Worm (Caenorhabditis elegans) whole organism, L4 larva: Measurements from ENCODE around the gene C17A2.4.

ENCODE experiments used
- D1046.2 ChIP-seq: fragments of 200-800 bp; sonication (Bioruptor generic); IDR thresholded peaks from 2 replicates; pipeline ENCODE4 v1.3.6; 2022; ENCODE audit warnings: missing genetic modification characterization, missing compliant biosample characterization
- F10B5.3 ChIP-seq: sonication (generic microtip); optimal IDR thresholded peaks from 2 replicates; lab custom pipeline; 2016; ENCODE audit warnings: mild to moderate bottlenecking, missing genetic modification characterization, missing compliant biosample characterization
- F26F4.8 ChIP-seq: fragments of 200-800 bp; sonication (Bioruptor generic); conservative IDR thresholded peaks from 2 replicates; pipeline ENCODE4 v1.3.6; 2022; ENCODE audit warnings: missing genetic modification characterization, missing compliant biosample characterization
- F37D6.2 ChIP-seq: sonication (generic microtip); optimal IDR thresholded peaks from 2 replicates; lab custom pipeline; 2016; ENCODE audit warnings: mild to moderate bottlenecking, missing genetic modification characterization, missing compliant biosample characterization
- F44E2.7 ChIP-seq: fragments of 200-800 bp; sonication (Bioruptor generic); IDR thresholded peaks from 2 replicates; pipeline ENCODE4 v2.1.2; 2022; ENCODE audit warnings: missing genetic modification characterization, missing compliant biosample characterization
- T20F7.1 ChIP-seq: fragments of 200-800 bp; sonication (Bioruptor generic); optimal IDR thresholded peaks from 2 replicates; lab custom pipeline; 2018; ENCODE audit warnings: mild to moderate bottlenecking, missing genetic modification characterization, missing compliant biosample characterization
- Y75B8A.6 ChIP-seq: fragments of 200-800 bp; sonication (Bioruptor generic); IDR thresholded peaks from 2 replicates; pipeline ENCODE4 v1.3.6; 2022; ENCODE audit warnings: missing genetic modification reagents, missing genetic modification characterization, missing compliant biosample characterization
- ZK546.5 ChIP-seq, 2 experiments: sonication (generic microtip); optimal IDR thresholded peaks; 2 replicates each; lab custom pipeline; 2017; ENCODE audit warnings: missing biosample characterization in 2 of 2, missing genetic modification characterization in 2 of 2
- arid-1 ChIP-seq: fragments of 200-800 bp; sonication (Bioruptor generic); conservative IDR thresholded peaks from 2 replicates; pipeline ENCODE4 v1.3.6; 2022; ENCODE audit warnings: missing genetic modification reagents, missing genetic modification characterization, missing compliant biosample characterization
- ceh-28 ChIP-seq: fragments of 150-350 bp; optimal IDR thresholded peaks from 2 replicates; lab custom pipeline; 2014; ENCODE audit warnings: missing biosample characterization, missing genetic modification reagents, missing genetic modification characterization
- ceh-32 ChIP-seq: sonication (generic microtip); optimal IDR thresholded peaks from 2 replicates; lab custom pipeline; 2016; ENCODE audit warnings: mild to moderate bottlenecking, missing genetic modification characterization, missing compliant biosample characterization; ENCODE audit not compliant: poor library complexity
- ceh-62 ChIP-seq: sonication (generic microtip); optimal IDR thresholded peaks from 2 replicates; lab custom pipeline; 2017; ENCODE audit warnings: missing biosample characterization, missing genetic modification characterization
- ctbp-1 ChIP-seq: fragments of 200-800 bp; sonication (Bioruptor generic); IDR thresholded peaks from 2 replicates; pipeline ENCODE4 v1.3.6; 2022; ENCODE audit warnings: missing genetic modification reagents, missing genetic modification characterization, missing compliant biosample characterization
- daf-8 ChIP-seq: fragments of 200-800 bp; sonication (Bioruptor generic); IDR thresholded peaks from 2 replicates; pipeline ENCODE4 v1.3.6; 2022; ENCODE audit warnings: missing genetic modification characterization, missing compliant biosample characterization
- dmd-9 ChIP-seq: fragments of 200-800 bp; sonication (Bioruptor generic); IDR thresholded peaks from 2 replicates; pipeline ENCODE4 v1.3.6; 2022; ENCODE audit warnings: missing genetic modification reagents, missing genetic modification characterization, missing compliant biosample characterization
- dpl-1 ChIP-seq: fragments of 150-350 bp; optimal IDR thresholded peaks from 2 replicates; lab custom pipeline; 2014; ENCODE audit warnings: missing biosample characterization, missing genetic modification reagents, missing genetic modification characterization
- duxl-1 ChIP-seq: sonication (generic microtip); optimal IDR thresholded peaks from 2 replicates; lab custom pipeline; 2016; ENCODE audit warnings: mild to moderate bottlenecking, missing genetic modification characterization, moderate library complexity, missing compliant biosample characterization; ENCODE audit not compliant: poor library complexity
- fos-1 ChIP-seq: fragments of 150-350 bp; optimal IDR thresholded peaks from 2 replicates; lab custom pipeline; 2014; ENCODE audit warnings: missing biosample characterization, missing genetic modification characterization
- gei-8 ChIP-seq: fragments of 200-800 bp; sonication (Bioruptor generic); optimal IDR thresholded peaks from 2 replicates; lab custom pipeline; 2018; ENCODE audit warnings: mild to moderate bottlenecking, missing genetic modification characterization, missing compliant biosample characterization
- hif-1 ChIP-seq, 2 experiments: sonication (generic microtip); optimal IDR thresholded peaks; 2 replicates each; lab custom pipeline; 2016 to 2017; ENCODE audit warnings: missing compliant biosample characterization in 2 of 2, missing genetic modification characterization in 2 of 2, missing genetic modification reagents in 2 of 2, missing genotype in 2 of 2, mild to moderate bottlenecking in 1 of 2
- hlh-11 ChIP-seq: fragments of 200-800 bp; sonication (Bioruptor generic); optimal IDR thresholded peaks from 2 replicates; lab custom pipeline; 2018; ENCODE audit warnings: mild to moderate bottlenecking, missing genetic modification characterization, missing compliant biosample characterization
- hlh-30 ChIP-seq: sonication (generic microtip); optimal IDR thresholded peaks from 2 replicates; lab custom pipeline; 2017; ENCODE audit warnings: antibody characterized with exemption, mild to moderate bottlenecking, missing genetic modification characterization, missing compliant biosample characterization; ENCODE audit not compliant: insufficient read depth
- hmg-1.1 ChIP-seq: fragments of 200-800 bp; sonication (Bioruptor generic); IDR thresholded peaks from 2 replicates; pipeline ENCODE4 v1.3.6; 2022; ENCODE audit warnings: missing genetic modification reagents, missing genetic modification characterization, missing compliant biosample characterization
- jun-1 ChIP-seq: fragments of 150-350 bp; optimal IDR thresholded peaks from 2 replicates; lab custom pipeline; 2014; ENCODE audit warnings: missing biosample characterization, missing genetic modification reagents, missing genetic modification characterization
- lin-38 ChIP-seq: fragments of 200-800 bp; sonication (Bioruptor generic); IDR thresholded peaks from 2 replicates; pipeline ENCODE4 v1.3.6; 2022; ENCODE audit warnings: missing genetic modification reagents, missing genetic modification characterization, missing compliant biosample characterization
- lsy-2 ChIP-seq, 2 experiments: fragments of 150-350 bp in 1 of 2; sonication (generic microtip) in 1 of 2; optimal IDR thresholded peaks; 2 replicates each; lab custom pipeline; 2014 to 2017; ENCODE audit warnings: missing biosample characterization in 2 of 2, missing genetic modification characterization in 2 of 2
- mdt-29 ChIP-seq: fragments of 200-800 bp; sonication (Bioruptor generic); IDR thresholded peaks from 2 replicates; pipeline ENCODE4 v1.3.6; 2022; ENCODE audit warnings: missing genetic modification reagents, missing genetic modification characterization, missing compliant biosample characterization
- mep-1 ChIP-seq: fragments of 150-350 bp; sonication (generic microtip); optimal IDR thresholded peaks from 3 replicates; lab custom pipeline; 2014; ENCODE audit warnings: missing biosample characterization, missing genetic modification characterization
- mxl-2 ChIP-seq: fragments of 200-800 bp; sonication (Bioruptor generic); conservative IDR thresholded peaks from 2 replicates; pipeline ENCODE4 v1.3.6; 2022; ENCODE audit warnings: missing genetic modification reagents, missing genetic modification characterization, missing compliant biosample characterization
- nhr-102 ChIP-seq: sonication (generic microtip); optimal IDR thresholded peaks from 2 replicates; lab custom pipeline; 2016; ENCODE audit warnings: mild to moderate bottlenecking, missing genetic modification characterization, moderate library complexity, missing compliant biosample characterization
- nhr-11 ChIP-seq: fragments of 150-350 bp; optimal IDR thresholded peaks from 2 replicates; lab custom pipeline; 2014; ENCODE audit warnings: missing biosample characterization, missing genetic modification characterization
- nhr-111 ChIP-seq: fragments of 200-800 bp; sonication (Bioruptor generic); optimal IDR thresholded peaks from 2 replicates; lab custom pipeline; 2018; ENCODE audit warnings: mild to moderate bottlenecking, missing genetic modification characterization, missing compliant biosample characterization
- nhr-25 ChIP-seq: sonication (generic microtip); optimal IDR thresholded peaks from 2 replicates; lab custom pipeline; 2017; ENCODE audit warnings: missing genetic modification characterization, mild to moderate bottlenecking, missing compliant biosample characterization, antibody characterized with exemption, moderate library complexity, borderline replicate concordance; ENCODE audit not compliant: insufficient read depth
- nhr-6 ChIP-seq: fragments of 150-350 bp; optimal IDR thresholded peaks from 2 replicates; lab custom pipeline; 2014; ENCODE audit warnings: missing biosample characterization, missing genetic modification characterization
- nhr-76 ChIP-seq: fragments of 150-350 bp; optimal IDR thresholded peaks from 2 replicates; lab custom pipeline; 2014; ENCODE audit warnings: missing biosample characterization, missing genetic modification characterization
- php-3 ChIP-seq: fragments of 200-800 bp; sonication (Bioruptor generic); IDR thresholded peaks from 2 replicates; pipeline ENCODE4 v1.3.6; 2022; ENCODE audit warnings: missing genetic modification reagents, missing genetic modification characterization, missing compliant biosample characterization
- pqm-1 ChIP-seq: sonication (generic microtip); optimal IDR thresholded peaks from 2 replicates; lab custom pipeline; 2017; ENCODE audit warnings: missing biosample characterization, missing genetic modification characterization
- rbr-2 ChIP-seq: sonication (generic microtip); optimal IDR thresholded peaks from 2 replicates; lab custom pipeline; 2016; ENCODE audit warnings: missing genotype, missing genetic modification characterization, missing compliant biosample characterization
- snpc-4 ChIP-seq: fragments of 150-350 bp; optimal IDR thresholded peaks from 2 replicates; lab custom pipeline; 2014; ENCODE audit warnings: missing biosample characterization, missing genetic modification characterization
- unc-39 ChIP-seq: sonication (generic microtip); optimal IDR thresholded peaks from 2 replicates; lab custom pipeline; 2017; ENCODE audit warnings: missing biosample characterization, missing genetic modification characterization
- unc-62 ChIP-seq, 3 experiments: fragments of 150-350 bp in 1 of 3; sonication (generic microtip); optimal IDR thresholded peaks in 2 of 3; peaks in 1 of 3; 1 replicate in 1 of 3; 2 replicates in 2 of 3; lab custom pipeline; 2014 to 2017; ENCODE audit warnings: missing biosample characterization in 3 of 3, missing genetic modification characterization in 3 of 3, missing genetic modification reagents in 3 of 3, missing genotype in 1 of 3
- zag-1 ChIP-seq: fragments of 150-350 bp; optimal IDR thresholded peaks from 2 replicates; lab custom pipeline; 2014; ENCODE audit warnings: missing biosample characterization, missing genetic modification characterization

C17A2.4 gene

ce11 chrII:3810550-3810949 is 29.1 kb upstream of the C17A2.4 start (continued):
- TF ChIP-seq unc-62 (GFP tag; optimal IDR thresholded peaks at IDR 0.05 in 1 of 2; lab: Kevin White, UChicago) (peak in 1 of 2 experiments; percentile 81), unc-62 (tag; optimal IDR thresholded peaks at IDR 0.05; lab: Kevin White, UChicago) (no peak), mep-1 (tag; lab: Kevin White, UChicago) (peak; percentile 85), hlh-11 (tag; lab: Kevin White, UChicago) (peak; percentile 63), rbr-2 (peak; percentile 68), nhr-6 (tag; lab: Kevin White, UChicago) (peak; percentile 42), hmg-1.1 (peak; percentile 32; the same call in 1 of the 2 replicates), F26F4.8 (GFP tag; lab: Robert Waterston, UW) (no peak)

- peak; percentile 42 for TF ChIP-seq lin-38 (GFP tag; lab: Robert Waterston, UW)
- peak; percentile 51 for TF ChIP-seq hlh-30 (tag; lab: Kevin White, UChicago)
- TF ChIP-seq daf-8, result no peak
- TF ChIP-seq nhr-11 (tag; lab: Kevin White, UChicago), result no peak
- peak in 1 of 2 experiments; percentile 64 for TF ChIP-seq unc-62 (GFP tag; optimal IDR thresholded peaks at IDR 0.05 in 1 of 2; lab: Kevin White, UChicago)
- no peak for TF ChIP-seq unc-62 (tag; optimal IDR thresholded peaks at IDR 0.05; lab: Kevin White, UChicago)
- no peak for TF ChIP-seq nhr-25 (tag; lab: Kevin White, UChicago)
- TF ChIP-seq, all 104 proteins: peak for 3
Measured at ce11 chrII:3811816-3812332, 27.8 kb upstream of the C17A2.4 start, which contains the start of gene lido-15. lido-15 (plus strand) TSS chrII:3812282.

ce11 chrII:3815445-3816208 is 24.0 kb upstream of the C17A2.4 start:
- 0 out of 2 replicates have a peak, but pooled peaks have one; percentile 32 for TF ChIP-seq php-3 (GFP tag; lab: Robert Waterston, UW)
- no peak for TF ChIP-seq F44E2.7 (GFP tag; lab: Robert Waterston, UW)
- TF ChIP-seq gei-8 (GFP tag; lab: Kevin White, UChicago), result no peak
- TF ChIP-seq arid-1 (GFP tag; lab: Robert Waterston, UW), result no peak
- TF ChIP-seq F37D6.2 (tag; lab: Kevin White, UChicago), result no peak
- no peak for TF ChIP-seq hmg-1.1
- no peak for TF ChIP-seq daf-8
- TF ChIP-seq dpl-1, result no peak
- TF ChIP-seq unc-39, result no peak
- no peak for TF ChIP-seq Y75B8A.6
- no peak for TF ChIP-seq jun-1 (tag; lab: Kevin White, UChicago)
- no peak for TF ChIP-seq nhr-102 (tag; lab: Kevin White, UChicago)
- TF ChIP-seq mdt-29 (GFP tag; lab: Robert Waterston, UW), result no peak
- no peak for TF ChIP-seq hif-1 (tag; optimal IDR thresholded peaks at IDR 0.05; lab: Kevin White, UChicago)
- peak; percentile 85 for TF ChIP-seq pqm-1 (tag; lab: Kevin White, UChicago)
- TF ChIP-seq unc-62 (GFP tag; optimal IDR thresholded peaks at IDR 0.05 in 1 of 2; lab: Kevin White, UChicago), result peak in 1 of 2 experiments; percentile 95
- TF ChIP-seq unc-62 (tag; optimal IDR thresholded peaks at IDR 0.05; lab: Kevin White, UChicago), result no peak
- TF ChIP-seq nhr-6 (tag; lab: Kevin White, UChicago), result peak; percentile 40
- TF ChIP-seq F26F4.8 (GFP tag; lab: Robert Waterston, UW), result no peak
- TF ChIP-seq ctbp-1 (GFP tag; lab: Robert Waterston, UW), result no peak
- TF ChIP-seq lsy-2 (tag; optimal IDR thresholded peaks at IDR 0.05; lab: Kevin White, UChicago), result peak in 1 of 2 experiments; percentile 23
- TF ChIP-seq F10B5.3 (tag; lab: Kevin White, UChicago), result no peak
- no peak for TF ChIP-seq nhr-76 (tag; lab: Kevin White, UChicago)
- no peak for TF ChIP-seq mxl-2 (GFP tag; lab: Robert Waterston, UW)
- TF ChIP-seq ceh-32, result no peak
- no peak for TF ChIP-seq nhr-11 (tag; lab: Kevin White, UChicago)
- TF ChIP-seq duxl-1 (tag; lab: Kevin White, UChicago), result no peak
- no peak for TF ChIP-seq nhr-111 (GFP tag; lab: Kevin White, UChicago)
- TF ChIP-seq ZK546.5 (tag; optimal IDR thresholded peaks at IDR 0.05; lab: Kevin White, UChicago), result no peak
- no peak for TF ChIP-seq T20F7.1
- peak; percentile 45 for TF ChIP-seq hlh-11 (tag; lab: Kevin White, UChicago)
- no peak for TF ChIP-seq dmd-9 (GFP tag; lab: Robert Waterston, UW)
- TF ChIP-seq ceh-62 (tag; lab: Kevin White, UChicago), result no peak
- TF ChIP-seq snpc-4, result no peak
- TF ChIP-seq ceh-28 (tag; lab: Kevin White, UChicago), result no peak
- TF ChIP-seq D1046.2 (GFP tag; lab: Robert Waterston, UW), result no peak
- no peak for TF ChIP-seq fos-1 (tag; lab: Kevin White, UChicago)
- TF ChIP-seq zag-1, result no peak
